Fruit fly (Drosophila melanogaster): ENCODE data around the gene pasi1.
A peak's percentile ranks its signal among the peaks of the same experiment; 100 is the strongest.

The pasi1 gene

DNA sequence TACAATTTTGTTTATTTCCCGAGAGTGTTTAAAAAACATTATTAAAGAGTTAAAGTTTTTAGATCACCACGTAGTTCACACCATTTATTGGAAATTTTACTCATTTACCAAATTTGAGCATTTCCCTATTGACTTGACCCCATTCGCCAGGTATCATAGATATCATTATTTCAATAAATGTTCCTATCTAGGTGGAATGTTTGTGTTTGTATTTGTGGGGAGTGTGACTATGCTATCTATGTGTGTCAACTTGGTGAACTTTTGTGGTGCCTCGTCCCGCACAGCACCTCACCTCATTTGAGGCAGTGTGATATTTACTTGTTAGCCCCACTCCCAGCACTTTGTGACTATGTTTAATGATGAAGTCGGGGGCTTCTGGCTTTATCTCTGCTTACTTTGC, 33.8 kb downstream of the pasi1 start (continued):
- TF ChIP-seq Drgx (GFP tag; IDR thresholded peaks at IDR 0.05) (no peak), eve (GFP tag; optimal IDR thresholded peaks at IDR 0.05) (peak in 1 of 2 experiments; percentile 53), Jarid2 (GFP tag; optimal IDR thresholded peaks at IDR 0.05) (no peak), zf30C (GFP tag; optimal IDR thresholded peaks at IDR 0.05) (no peak), luna (GFP tag; optimal IDR thresholded peaks at IDR 0.05) (no peak), MTF-1 (GFP tag; optimal IDR thresholded peaks at IDR 0.05; ENCODE audit: borderline replicate concordance) (peak; percentile 56), CHES-1-like (GFP tag; optimal IDR thresholded peaks at IDR 0.05) (no peak), CG8478 (optimal IDR thresholded peaks at IDR 0.05) (no peak), pum (GFP tag; optimal IDR thresholded peaks at IDR 0.05) (no peak), Gsc (GFP tag; IDR thresholded peaks at IDR 0.05) (no peak), CG9437 (GFP tag; optimal IDR thresholded peaks at IDR 0.05) (no peak), ara (GFP tag; IDR thresholded peaks at IDR 0.05) (no peak), Eip74EF (GFP tag; optimal IDR thresholded peaks at IDR 0.05) (peak in 1 of 2 experiments; percentile 64), row (GFP tag; IDR thresholded peaks at IDR 0.05) (no peak)

DNA sequence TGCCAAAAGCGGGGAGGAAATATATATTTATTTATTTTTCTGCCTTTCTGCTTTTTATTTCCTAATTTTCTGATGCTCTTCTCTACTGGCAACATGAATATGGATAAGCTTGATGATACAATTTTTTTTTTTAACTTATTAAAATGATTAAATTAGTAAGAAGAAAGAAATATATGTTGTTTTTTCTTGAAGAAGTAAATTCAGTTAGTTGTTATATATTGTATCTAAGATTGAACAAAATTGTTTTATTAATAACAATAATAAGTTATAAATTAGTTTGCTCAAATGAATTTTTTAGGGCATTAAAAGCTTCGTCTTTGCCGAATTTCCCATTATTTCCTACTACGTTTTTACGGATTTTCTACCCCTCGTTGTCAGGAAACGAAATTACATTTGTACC, 35.7 kb downstream of the pasi1 start:
- TF ChIP-seq CoRest (tag; optimal IDR thresholded peaks at IDR 0.05) (peak; percentile 11), CG10147 (GFP tag; optimal IDR thresholded peaks at IDR 0.05) (no peak), CG31441 (GFP tag; IDR thresholded peaks at IDR 0.05) (peak; percentile 34; the same call in 1 of the 2 replicates), CG8924 (tag; optimal IDR thresholded peaks at IDR 0.05) (peak; percentile 3), D19A (tag; optimal IDR thresholded peaks at IDR 0.05) (peak; percentile 91), CG3407 (GFP tag; optimal IDR thresholded peaks at IDR 0.05) (no peak), CG11504 (tag; optimal IDR thresholded peaks at IDR 0.05) (peak; percentile 6), CG2678 (tag; optimal IDR thresholded peaks at IDR 0.05) (peak; percentile 32), pros (GFP tag; optimal IDR thresholded peaks at IDR 0.05) (no peak), Hr51 (GFP tag; optimal IDR thresholded peaks at IDR 0.05) (peak in 1 of 2 experiments; percentile 5), CG17361 (GFP tag; IDR thresholded peaks at IDR 0.05) (0 out of 3 replicates have a peak, but pooled peaks have one; percentile 23), CG2712 (tag; optimal IDR thresholded peaks at IDR 0.05) (peak; percentile 5), CG7556 (GFP tag; optimal IDR thresholded peaks at IDR 0.05) (peak; percentile 18), grau (tag; optimal IDR thresholded peaks at IDR 0.05) (peak; percentile 24), row (GFP tag; IDR thresholded peaks at IDR 0.05) (peak; percentile 13; the same call in 1 of the 3 replicates), CG18262 (tag; optimal IDR thresholded peaks at IDR 0.05) (peak; percentile 9), GATAe (GFP tag; conservative IDR thresholded peaks at IDR 0.05) (no peak), gem (tag; optimal IDR thresholded peaks at IDR 0.05) (peak; percentile 37)

Measured in whole organism, embryonic.